Fruit fly (Drosophila melanogaster): ENCODE data around the gene VhaM9.7-d.

Gene VhaM9.7-d

dm6 chr3R:17020956-17021355, 46.0 kb downstream of the VhaM9.7-d start, which contains the start of gene Adsl (continued):
- TF ChIP-seq cyc (GFP tag; optimal IDR thresholded peaks at IDR 0.05) (peak; percentile 16), Sox102F (GFP tag; optimal IDR thresholded peaks at IDR 0.05) (peak; percentile 54), acj6 (GFP tag; optimal IDR thresholded peaks at IDR 0.05) (peak; percentile 49), CG3919 (GFP tag; optimal IDR thresholded peaks at IDR 0.05) (peak; percentile 69), topi (GFP tag; optimal IDR thresholded peaks at IDR 0.05) (peak; percentile 60)
